Worm (Caenorhabditis elegans) whole organism, L1 larva: ENCODE data around the gene ZK1290.10.

Source experiments
- lsy-2 ChIP-seq, 2 experiments: fragments of 150-350 bp; optimal IDR thresholded peaks; 2 replicates each; lab custom pipeline; 2014; ENCODE audit warnings: missing biosample characterization in 2 of 2, missing genetic modification characterization in 2 of 2
- nhr-28 ChIP-seq: fragments of 150-350 bp; optimal IDR thresholded peaks from 2 replicates; lab custom pipeline; 2014; ENCODE audit warnings: missing biosample characterization, missing genetic modification characterization

- TF ChIP-seq lsy-2 (tag; optimal IDR thresholded peaks at IDR 0.05; lab: Kevin White, UChicago): no peak
- no peak for TF ChIP-seq nhr-28 (tag; lab: Kevin White, UChicago)
These were observed 1.1 kb upstream of the ZK1290.10 start for ce11 chrII:7554716-7555247.
